Fruit fly (Drosophila melanogaster) whole organism, embryonic: Measurements from ENCODE around the gene Ae2.
A peak's percentile ranks its signal among the peaks of the same experiment; 100 is the strongest.

Experiments used
- Abd-B ChIP-seq: fragments of 200-800 bp; sonication (Bioruptor generic); optimal IDR thresholded peaks from 2 replicates; lab custom pipeline; 2018; ENCODE audit warnings: missing biosample characterization, mild to moderate bottlenecking, missing genetic modification characterization, moderate library complexity
- Atf-2 ChIP-seq: fragments of 200-800 bp; sonication (Bioruptor generic); optimal IDR thresholded peaks from 2 replicates; lab custom pipeline; 2016; ENCODE audit warnings: missing biosample characterization, missing genetic modification characterization
- Atf6 ChIP-seq: fragments of 200-800 bp; sonication (Bioruptor generic); IDR thresholded peaks from 2 replicates; pipeline ENCODE4 v1.3.6; 2022; ENCODE audit warnings: missing biosample characterization, missing genetic modification characterization
- CG10267 ChIP-seq: fragments of 200-800 bp; sonication (Bioruptor generic); optimal IDR thresholded peaks from 2 replicates; lab custom pipeline; 2018; ENCODE audit warnings: missing biosample characterization, mild to moderate bottlenecking, missing genetic modification characterization, moderate library complexity
- CG13624 ChIP-seq: fragments of 200-800 bp; sonication (Bioruptor generic); optimal IDR thresholded peaks from 2 replicates; lab custom pipeline; 2016; ENCODE audit warnings: missing biosample characterization, missing genetic modification characterization
- CG13894 ChIP-seq: fragments of 200-800 bp; sonication (Bioruptor generic); optimal IDR thresholded peaks from 3 replicates; lab custom pipeline; 2018; ENCODE audit warnings: missing biosample characterization, mild to moderate bottlenecking, missing genetic modification characterization, moderate library complexity
- CG1647 ChIP-seq: fragments of 200-800 bp; sonication (Bioruptor generic); optimal IDR thresholded peaks from 3 replicates; lab custom pipeline; 2016; ENCODE audit warnings: missing biosample characterization, missing genetic modification characterization
- CG17829 ChIP-seq: fragments of 200-800 bp; optimal IDR thresholded peaks from 2 replicates; lab custom pipeline; 2019; ENCODE audit warnings: missing biosample characterization, mild to moderate bottlenecking, missing genetic modification characterization, moderate library complexity
- CG2712 ChIP-seq: fragments of 200-800 bp; optimal IDR thresholded peaks from 3 replicates; lab custom pipeline; 2019; ENCODE audit warnings: missing biosample characterization, mild to moderate bottlenecking, missing genetic modification characterization, moderate library complexity
- CG30020 ChIP-seq: fragments of 200-800 bp; optimal IDR thresholded peaks from 2 replicates; lab custom pipeline; 2019; ENCODE audit warnings: missing biosample characterization, mild to moderate bottlenecking, missing genetic modification characterization, moderate library complexity
- CG34422 ChIP-seq: fragments of 200-800 bp; sonication (Bioruptor generic); IDR thresholded peaks from 3 replicates; pipeline ENCODE4 v1.3.6; 2022; ENCODE audit warnings: missing biosample characterization, missing genetic modification characterization
- CG3838 ChIP-seq: fragments of 200-800 bp; sonication (Bioruptor generic); optimal IDR thresholded peaks from 3 replicates; lab custom pipeline; 2016; ENCODE audit warnings: missing biosample characterization, missing genetic modification characterization
- CG4360 ChIP-seq: fragments of 200-800 bp; sonication (Bioruptor generic); IDR thresholded peaks from 2 replicates; pipeline ENCODE4 v1.3.6; 2022; ENCODE audit warnings: missing biosample characterization, missing genetic modification characterization
- CG4424 ChIP-seq: fragments of 200-800 bp; sonication (Bioruptor generic); optimal IDR thresholded peaks from 3 replicates; lab custom pipeline; 2016; ENCODE audit warnings: missing biosample characterization, missing genetic modification characterization
- CG4617 ChIP-seq: fragments of 200-800 bp; sonication (Bioruptor generic); optimal IDR thresholded peaks from 3 replicates; lab custom pipeline; 2016; ENCODE audit warnings: missing biosample characterization, missing genetic modification characterization, borderline replicate concordance
- CG5180 ChIP-seq: fragments of 200-800 bp; sonication (Bioruptor generic); optimal IDR thresholded peaks from 3 replicates; lab custom pipeline; 2017; ENCODE audit warnings: missing biosample characterization, missing genetic modification characterization, mild to moderate bottlenecking, moderate library complexity, missing genetic modification reagents
- CG7928 ChIP-seq: fragments of 200-800 bp; sonication (Bioruptor generic); optimal IDR thresholded peaks from 2 replicates; lab custom pipeline; 2017; ENCODE audit warnings: missing biosample characterization, mild to moderate bottlenecking, missing genetic modification characterization
- CG9609 ChIP-seq: fragments of 200-800 bp; sonication (Bioruptor generic); optimal IDR thresholded peaks from 3 replicates; lab custom pipeline; 2016; ENCODE audit warnings: missing biosample characterization, missing genetic modification characterization
- CHES-1-like ChIP-seq: fragments of 200-800 bp; sonication (Bioruptor generic); optimal IDR thresholded peaks from 2 replicates; lab custom pipeline; 2016; ENCODE audit warnings: missing biosample characterization, missing genetic modification characterization
- D19B ChIP-seq: fragments of 200-800 bp; sonication (Bioruptor generic); optimal IDR thresholded peaks from 2 replicates; lab custom pipeline; 2017; ENCODE audit warnings: missing biosample characterization, mild to moderate bottlenecking, missing genetic modification characterization
- Dip2 ChIP-seq: fragments of 200-800 bp; sonication (Bioruptor generic); IDR thresholded peaks from 2 replicates; pipeline ENCODE4 v1.3.6; 2022; ENCODE audit warnings: missing biosample characterization, missing genetic modification characterization
- HLH4C ChIP-seq: fragments of 200-800 bp; sonication (Bioruptor generic); IDR thresholded peaks from 3 replicates; pipeline ENCODE4 v1.3.6; 2022; ENCODE audit warnings: missing biosample characterization, missing genetic modification characterization; ENCODE audit not compliant: partially characterized antibody
- Lhr ChIP-seq: fragments of 200-800 bp; sonication (Bioruptor generic); optimal IDR thresholded peaks from 3 replicates; lab custom pipeline; 2017; ENCODE audit warnings: mild to moderate bottlenecking, missing biosample characterization, missing genetic modification reagents, missing genetic modification characterization
- MESR4 ChIP-seq: fragments of 200-800 bp; sonication (Bioruptor generic); optimal IDR thresholded peaks from 2 replicates; lab custom pipeline; 2018; ENCODE audit warnings: missing biosample characterization, mild to moderate bottlenecking, missing genetic modification characterization, moderate library complexity
- MTF-1 ChIP-seq: fragments of 200-800 bp; sonication (Bioruptor generic); optimal IDR thresholded peaks from 2 replicates; lab custom pipeline; 2018; ENCODE audit warnings: missing biosample characterization, mild to moderate bottlenecking, missing genetic modification characterization, borderline replicate concordance
- NC2α ChIP-seq: fragments of 200-800 bp; sonication (Bioruptor generic); optimal IDR thresholded peaks from 2 replicates; lab custom pipeline; 2016; ENCODE audit warnings: missing biosample characterization, missing genetic modification characterization
- Oli ChIP-seq: fragments of 200-800 bp; sonication (Bioruptor generic); optimal IDR thresholded peaks from 2 replicates; lab custom pipeline; 2018; ENCODE audit warnings: missing biosample characterization, mild to moderate bottlenecking, missing genetic modification characterization, moderate library complexity
- Rx ChIP-seq: fragments of 200-800 bp; sonication (Bioruptor generic); IDR thresholded peaks from 2 replicates; pipeline ENCODE4 v1.3.6; 2022; ENCODE audit warnings: missing biosample characterization, missing genetic modification characterization
- TFAM ChIP-seq: fragments of 200-800 bp; sonication (Bioruptor generic); optimal IDR thresholded peaks from 2 replicates; lab custom pipeline; 2017; ENCODE audit warnings: missing biosample characterization, missing genetic modification characterization, inconsistent platforms
- Vsx1 ChIP-seq: fragments of 200-800 bp; sonication (Bioruptor generic); optimal IDR thresholded peaks from 2 replicates; lab custom pipeline; 2017; ENCODE audit warnings: missing biosample characterization, mild to moderate bottlenecking, missing genetic modification characterization, missing genetic modification reagents
- ab ChIP-seq: fragments of 200-800 bp; sonication (Bioruptor generic); optimal IDR thresholded peaks from 2 replicates; lab custom pipeline; 2016; ENCODE audit warnings: missing biosample characterization, missing genetic modification characterization
- ara ChIP-seq: fragments of 200-800 bp; sonication (Bioruptor generic); IDR thresholded peaks from 2 replicates; pipeline ENCODE4 v1.3.6; 2022; ENCODE audit warnings: missing biosample characterization, missing genetic modification characterization
- cato ChIP-seq: fragments of 200-800 bp; sonication (Bioruptor generic); optimal IDR thresholded peaks from 2 replicates; lab custom pipeline; 2016; ENCODE audit warnings: missing biosample characterization, missing genetic modification characterization, borderline replicate concordance
- croc ChIP-seq: fragments of 200-800 bp; sonication (Bioruptor generic); conservative IDR thresholded peaks from 3 replicates; pipeline ENCODE4 v1.3.6; 2022; ENCODE audit warnings: missing biosample characterization, missing genetic modification characterization
- eve ChIP-seq, 2 experiments: fragments of >200 bp; optimal IDR thresholded peaks; 2 replicates each; lab custom pipeline; 2017; ENCODE audit warnings: missing biosample characterization in 2 of 2, missing genetic modification characterization in 2 of 2
- ewg ChIP-seq: fragments of 200-800 bp; sonication (Bioruptor generic); optimal IDR thresholded peaks from 3 replicates; lab custom pipeline; 2017; ENCODE audit warnings: mild to moderate bottlenecking, missing biosample characterization, missing genetic modification reagents, missing genetic modification characterization
- her ChIP-seq: fragments of 200-800 bp; sonication (Bioruptor generic); optimal IDR thresholded peaks from 2 replicates; lab custom pipeline; 2016; ENCODE audit warnings: missing biosample characterization, missing genetic modification characterization
- inv ChIP-seq: fragments of 200-800 bp; sonication (Bioruptor generic); IDR thresholded peaks from 2 replicates; pipeline ENCODE4 v1.3.6; 2022; ENCODE audit warnings: missing biosample characterization, missing genetic modification characterization; ENCODE audit not compliant: partially characterized antibody
- nerfin-2 ChIP-seq: fragments of 200-800 bp; sonication (Bioruptor generic); IDR thresholded peaks from 2 replicates; pipeline ENCODE4 v1.3.6; 2022; ENCODE audit warnings: missing biosample characterization, missing genetic modification characterization; ENCODE audit not compliant: partially characterized antibody
- nom ChIP-seq: fragments of 200-800 bp; sonication (Bioruptor generic); optimal IDR thresholded peaks from 2 replicates; lab custom pipeline; 2017; ENCODE audit warnings: missing biosample characterization, missing genetic modification characterization, mild to moderate bottlenecking, moderate library complexity, missing genetic modification reagents
- repo ChIP-seq: fragments of 200-800 bp; sonication (Bioruptor generic); optimal IDR thresholded peaks from 2 replicates; lab custom pipeline; 2016; ENCODE audit warnings: missing biosample characterization, missing genetic modification characterization
- sens-2 ChIP-seq: fragments of 200-800 bp; sonication (Bioruptor generic); IDR thresholded peaks from 2 replicates; pipeline ENCODE4 v1.3.6; 2022; ENCODE audit warnings: missing biosample characterization, missing genetic modification characterization
- so ChIP-seq: fragments of 200-800 bp; sonication (Bioruptor generic); IDR thresholded peaks from 3 replicates; pipeline ENCODE4 v1.3.6; 2022; ENCODE audit warnings: missing biosample characterization, missing genetic modification characterization
- sr ChIP-seq: fragments of 200-800 bp; sonication (Bioruptor generic); IDR thresholded peaks from 3 replicates; pipeline ENCODE4 v1.3.6; 2022; ENCODE audit warnings: missing biosample characterization, missing genetic modification characterization
- ssp ChIP-seq: fragments of 200-800 bp; sonication (Bioruptor generic); IDR thresholded peaks from 2 replicates; pipeline ENCODE4 v1.3.6; 2022; ENCODE audit warnings: missing biosample characterization, missing genetic modification characterization
- stwl ChIP-seq: fragments of 200-800 bp; sonication (Bioruptor generic); optimal IDR thresholded peaks from 3 replicates; lab custom pipeline; 2018; ENCODE audit warnings: missing biosample characterization, mild to moderate bottlenecking, missing genetic modification characterization, moderate library complexity
- sug ChIP-seq: fragments of 200-800 bp; optimal IDR thresholded peaks from 2 replicates; lab custom pipeline; 2019; ENCODE audit warnings: missing biosample characterization, mild to moderate bottlenecking, missing genetic modification characterization, moderate library complexity
- trem ChIP-seq: fragments of 200-800 bp; optimal IDR thresholded peaks from 3 replicates; lab custom pipeline; 2019; ENCODE audit warnings: missing biosample characterization, mild to moderate bottlenecking, missing genetic modification characterization, moderate library complexity
- trh ChIP-seq: fragments of 200-800 bp; sonication (Bioruptor generic); optimal IDR thresholded peaks from 2 replicates; lab custom pipeline; 2016; ENCODE audit warnings: missing biosample characterization, missing genetic modification characterization
- ttk ChIP-seq: fragments of 200-800 bp; sonication (Bioruptor generic); IDR thresholded peaks from 2 replicates; pipeline ENCODE4 v2.1.2; 2022; ENCODE audit warnings: missing biosample characterization, missing genetic modification characterization
- vvl ChIP-seq: fragments of 200-800 bp; sonication (Bioruptor generic); IDR thresholded peaks from 2 replicates; pipeline ENCODE4 v1.3.6; 2022; ENCODE audit warnings: missing biosample characterization, missing genetic modification characterization

The Ae2 gene

dm6 chr3L:9723108-9723507 lies 40.2 kb upstream of the Ae2 start, which contains the start of the genes nbs and defl (continued):
- peak; percentile 70 for TF ChIP-seq ssp (GFP tag; lab: Robert Waterston, UW)
- peak; percentile 52 for TF ChIP-seq CG10267 (tag; lab: Kevin White, UChicago)
- TF ChIP-seq croc (GFP tag; lab: Robert Waterston, UW) = peak; percentile 55
- no peak for TF ChIP-seq Dip2 (GFP tag; lab: Robert Waterston, UW)
- no peak for TF ChIP-seq TFAM (GFP tag; lab: Kevin White, UChicago)
- no peak for TF ChIP-seq CG5180 (GFP tag; lab: Kevin White, UChicago)
- TF ChIP-seq NC2α (GFP tag; lab: Kevin White, UChicago) = no peak
- peak; percentile 74 for TF ChIP-seq sug (tag; lab: Kevin White, UChicago)
- peak; percentile 73 for TF ChIP-seq CG17829 (tag; lab: Kevin White, UChicago)
- TF ChIP-seq MTF-1 (GFP tag; lab: Kevin White, UChicago) = no peak
- no peak for TF ChIP-seq trh
- no peak for TF ChIP-seq Lhr (GFP tag; lab: Kevin White, UChicago)
- peak; percentile 32 for TF ChIP-seq repo (GFP tag; lab: Kevin White, UChicago)
- peak; percentile 76 for TF ChIP-seq CHES-1-like (GFP tag; lab: Kevin White, UChicago)
- TF ChIP-seq CG4360 (GFP tag; lab: Robert Waterston, UW) = no peak
- TF ChIP-seq Atf-2 (GFP tag; lab: Kevin White, UChicago) = peak; percentile 63
- TF ChIP-seq CG34422 (GFP tag; lab: Robert Waterston, UW) = peak; percentile 89
- TF ChIP-seq CG4617 (GFP tag; lab: Kevin White, UChicago) = peak; percentile 75
- TF ChIP-seq ara = peak; percentile 71; the same call in 1 of the 2 replicates
- peak; percentile 24 for TF ChIP-seq trem (tag; lab: Kevin White, UChicago)
- TF ChIP-seq D19B (GFP tag; lab: Kevin White, UChicago) = no peak
- TF ChIP-seq CG3838 = peak; percentile 40
- peak; percentile 85 for TF ChIP-seq CG2712 (tag; lab: Kevin White, UChicago)
- no peak for TF ChIP-seq sens-2 (GFP tag; lab: Robert Waterston, UW)
- TF ChIP-seq Rx (GFP tag; lab: Robert Waterston, UW) = peak; percentile 56; the same call in 1 of the 2 replicates
- peak; percentile 24 for TF ChIP-seq MESR4 (GFP tag; lab: Kevin White, UChicago)
- TF ChIP-seq CG7928 (GFP tag; lab: Kevin White, UChicago) = no peak
- peak; percentile 42 for TF ChIP-seq CG9609 (GFP tag; lab: Kevin White, UChicago)
- peak; percentile 77 for TF ChIP-seq vvl (GFP tag; lab: Robert Waterston, UW)
- TF ChIP-seq CG1647 (GFP tag; lab: Kevin White, UChicago) = peak; percentile 31
- TF ChIP-seq ab = no peak
- TF ChIP-seq Vsx1 (GFP tag; lab: Kevin White, UChicago) = no peak
- peak; percentile 62 for TF ChIP-seq CG30020 (tag; lab: Kevin White, UChicago)
- TF ChIP-seq Oli (tag; lab: Kevin White, UChicago) = peak; percentile 44
- no peak for TF ChIP-seq ewg (GFP tag; lab: Kevin White, UChicago)
- TF ChIP-seq cato (GFP tag; lab: Kevin White, UChicago) = peak; percentile 47
- no peak for TF ChIP-seq eve (GFP tag; optimal IDR thresholded peaks at IDR 0.05; lab: Kevin White, UChicago)
- TF ChIP-seq inv (GFP tag; lab: Robert Waterston, UW) = peak; percentile 40; the same call in 1 of the 2 replicates
- peak; percentile 58 for TF ChIP-seq Abd-B (GFP tag; lab: Kevin White, UChicago)
- no peak for TF ChIP-seq HLH4C (GFP tag; lab: Robert Waterston, UW)
- TF ChIP-seq her (GFP tag; lab: Kevin White, UChicago) = no peak
- no peak for TF ChIP-seq sr (GFP tag; lab: Robert Waterston, UW)
- TF ChIP-seq so = no peak; the same call in 2 of the 3 replicates
- TF ChIP-seq nerfin-2 = no peak
- no peak for TF ChIP-seq nom (GFP tag; lab: Kevin White, UChicago)
- peak; percentile 65 for TF ChIP-seq CG4424 (GFP tag; lab: Kevin White, UChicago)
- peak; percentile 59 for TF ChIP-seq stwl (tag; lab: Kevin White, UChicago)
- no peak for TF ChIP-seq CG13894
- TF ChIP-seq ttk (GFP tag; lab: Robert Waterston, UW) = peak; percentile 61
- peak; percentile 75 for TF ChIP-seq CG13624 (GFP tag; lab: Kevin White, UChicago)
- peak; percentile 71 for TF ChIP-seq Atf6 (GFP tag; lab: Robert Waterston, UW)
